Worm (Caenorhabditis elegans) whole organism, midembryonic: ENCODE results near the gene timp-1.

ENCODE experiments used
- T22C8.4 ChIP-seq: fragments of 200-800 bp; sonication (Bioruptor generic); IDR thresholded peaks from 2 replicates; pipeline ENCODE4 v1.3.6; 2022; ENCODE audit warnings: missing genetic modification characterization, missing compliant biosample characterization
- klf-2 ChIP-seq: fragments of 200-800 bp; sonication (Bioruptor generic); conservative IDR thresholded peaks from 2 replicates; pipeline ENCODE4 v1.3.6; 2022; ENCODE audit warnings: missing genetic modification reagents, missing genetic modification characterization, missing compliant biosample characterization
- med-1 ChIP-seq: sonication (generic microtip); optimal IDR thresholded peaks from 2 replicates; lab custom pipeline; 2017; ENCODE audit warnings: missing genetic modification characterization, mild to moderate bottlenecking, missing compliant biosample characterization, antibody characterized with exemption, missing genetic modification reagents; ENCODE audit not compliant: insufficient read depth
- ref-1 ChIP-seq: fragments of 200-800 bp; sonication (Bioruptor generic); conservative IDR thresholded peaks from 2 replicates; pipeline ENCODE4 v1.3.6; 2022; ENCODE audit warnings: missing genetic modification reagents, missing genetic modification characterization, missing compliant biosample characterization
- ztf-23 ChIP-seq: fragments of 200-800 bp; sonication (Bioruptor generic); IDR thresholded peaks from 2 replicates; pipeline ENCODE4 v1.3.6; 2022; ENCODE audit warnings: missing genetic modification reagents, missing genetic modification characterization, missing compliant biosample characterization
- ztf-29 ChIP-seq: fragments of 200-800 bp; sonication (Bioruptor generic); IDR thresholded peaks from 2 replicates; pipeline ENCODE4 v1.3.6; 2022; ENCODE audit warnings: missing genetic modification reagents, missing genetic modification characterization, missing compliant biosample characterization

DNA sequence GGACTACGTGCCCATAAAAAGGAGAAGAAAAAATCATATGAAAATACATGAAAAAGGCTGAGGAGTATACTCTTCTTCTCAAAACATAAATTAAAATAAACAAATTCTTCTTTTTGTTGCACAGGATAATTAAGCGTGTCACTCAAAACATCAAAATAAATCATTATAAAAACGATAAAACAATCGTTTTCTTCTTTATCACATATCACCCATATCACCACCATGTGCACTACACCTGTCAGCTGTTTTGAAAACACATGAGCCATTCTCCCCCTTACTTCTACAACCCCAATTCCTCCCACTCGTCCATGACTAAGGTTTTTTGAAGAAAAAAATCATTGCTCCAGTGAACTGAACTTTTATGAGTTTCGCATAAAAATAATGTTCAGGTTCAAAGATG, 45.5 kb downstream of the timp-1 start:
- no peak for TF ChIP-seq T22C8.4 (GFP tag; lab: Robert Waterston, UW)
- TF ChIP-seq ztf-23 (GFP tag; lab: Robert Waterston, UW), result no peak
- TF ChIP-seq ref-1 (GFP tag; lab: Robert Waterston, UW), result no peak
- no peak for TF ChIP-seq klf-2 (GFP tag; lab: Robert Waterston, UW)
- TF ChIP-seq med-1, result no peak
- no peak for TF ChIP-seq ztf-29 (GFP tag; lab: Robert Waterston, UW)
